Worm (Caenorhabditis elegans) whole organism, L2 larva: ENCODE measurements around the gene tbc-13.

Experiments used
- ceh-82 ChIP-seq: fragments of 150-350 bp; optimal IDR thresholded peaks from 2 replicates; lab custom pipeline; 2014; ENCODE audit warnings: missing biosample characterization, missing genetic modification characterization
- nhr-11 ChIP-seq: fragments of 150-350 bp; optimal IDR thresholded peaks from 2 replicates; lab custom pipeline; 2014; ENCODE audit warnings: missing biosample characterization, missing genetic modification characterization
- ztf-11 ChIP-seq: sonication (generic microtip); optimal IDR thresholded peaks from 2 replicates; lab custom pipeline; 2017; ENCODE audit warnings: missing biosample characterization, missing genetic modification characterization

- TF ChIP-seq nhr-11 (tag; lab: Kevin White, UChicago) = no peak
- no peak for TF ChIP-seq ceh-82
- no peak for TF ChIP-seq ztf-11 (tag; lab: Kevin White, UChicago)
These were observed 38.3 kb upstream of the tbc-13 start for ce11 chrX:12446572-12446971.
